Worm (Caenorhabditis elegans) whole organism, L3 larva: ENCODE data around the gene M01H9.10.

Experiments used
- ZK546.5 ChIP-seq: sonication (generic microtip); optimal IDR thresholded peaks from 2 replicates; lab custom pipeline; 2017; ENCODE audit warnings: missing biosample characterization, missing genetic modification characterization
- ama-1 ChIP-seq: fragments of 150-350 bp; optimal IDR thresholded peaks from 2 replicates; lab custom pipeline; 2018
- ceh-9 ChIP-seq: sonication (generic microtip); optimal IDR thresholded peaks from 2 replicates; lab custom pipeline; 2018; ENCODE audit warnings: missing biosample characterization, missing genetic modification characterization
- egl-5 ChIP-seq: fragments of 150-350 bp; optimal IDR thresholded peaks from 2 replicates; lab custom pipeline; 2017; ENCODE audit warnings: missing biosample characterization, missing genetic modification reagents, missing genetic modification characterization, inconsistent platforms
- elt-1 ChIP-seq: fragments of 150-350 bp; optimal IDR thresholded peaks from 2 replicates; lab custom pipeline; 2014; ENCODE audit warnings: missing biosample characterization, missing genetic modification characterization
- elt-2 ChIP-seq: sonication (generic microtip); optimal IDR thresholded peaks from 2 replicates; lab custom pipeline; 2016; ENCODE audit warnings: missing genetic modification reagents, mild to moderate bottlenecking, missing genetic modification characterization, missing compliant biosample characterization
- eor-1 ChIP-seq, 2 experiments: fragments of 150-350 bp; optimal IDR thresholded peaks; 2 replicates each; lab custom pipeline; 2014 to 2018; ENCODE audit warnings: missing biosample characterization in 2 of 2, missing genetic modification characterization in 2 of 2
- fkh-10 ChIP-seq: sonication (generic microtip); optimal IDR thresholded peaks from 2 replicates; lab custom pipeline; 2017; ENCODE audit warnings: missing biosample characterization, missing genetic modification reagents, missing genetic modification characterization
- fos-1 ChIP-seq: fragments of 150-350 bp; optimal IDR thresholded peaks from 2 replicates; lab custom pipeline; 2014; ENCODE audit warnings: missing biosample characterization, missing genetic modification characterization
- hmg-11 ChIP-seq: sonication (generic microtip); optimal IDR thresholded peaks from 2 replicates; lab custom pipeline; 2016; ENCODE audit warnings: missing genetic modification characterization, missing compliant biosample characterization
- jun-1 ChIP-seq: fragments of 150-350 bp; optimal IDR thresholded peaks from 2 replicates; lab custom pipeline; 2014; ENCODE audit warnings: missing biosample characterization, missing genetic modification reagents, missing genetic modification characterization
- lin-15B ChIP-seq: fragments of 150-350 bp; optimal IDR thresholded peaks from 2 replicates; lab custom pipeline; 2014; ENCODE audit warnings: missing biosample characterization, missing genetic modification characterization
- lin-39 ChIP-seq: fragments of 150-350 bp; optimal IDR thresholded peaks from 2 replicates; lab custom pipeline; 2018; ENCODE audit warnings: missing biosample characterization, missing genetic modification reagents, missing genetic modification characterization
- lsy-12 ChIP-seq: sonication (generic microtip); optimal IDR thresholded peaks from 2 replicates; lab custom pipeline; 2016; ENCODE audit warnings: mild to moderate bottlenecking, missing genetic modification characterization, missing compliant biosample characterization
- mdl-1 ChIP-seq: fragments of 150-350 bp; optimal IDR thresholded peaks from 2 replicates; lab custom pipeline; 2014; ENCODE audit warnings: missing biosample characterization, missing genetic modification characterization
- mml-1 ChIP-seq: fragments of 150-350 bp; sonication (generic microtip); optimal IDR thresholded peaks from 3 replicates; lab custom pipeline; 2014; ENCODE audit warnings: missing biosample characterization, missing genetic modification characterization
- nfya-1 ChIP-seq: sonication (generic microtip); optimal IDR thresholded peaks from 2 replicates; lab custom pipeline; 2017; ENCODE audit warnings: missing genetic modification characterization, mild to moderate bottlenecking, missing compliant biosample characterization, antibody characterized with exemption, moderate library complexity; ENCODE audit not compliant: insufficient read depth
- nhr-23 ChIP-seq: fragments of 150-350 bp; optimal IDR thresholded peaks from 2 replicates; lab custom pipeline; 2014; ENCODE audit warnings: missing biosample characterization, missing genetic modification reagents, missing genetic modification characterization
- nhr-25 ChIP-seq: sonication (generic microtip); optimal IDR thresholded peaks from 2 replicates; lab custom pipeline; 2017; ENCODE audit warnings: missing biosample characterization, missing genetic modification characterization
- nhr-43 ChIP-seq: sonication (generic microtip); optimal IDR thresholded peaks from 2 replicates; lab custom pipeline; 2016; ENCODE audit warnings: mild to moderate bottlenecking, missing genetic modification characterization, missing compliant biosample characterization; ENCODE audit not compliant: poor library complexity, severe bottlenecking
- nhr-76 ChIP-seq: fragments of 150-350 bp; sonication (generic microtip); optimal IDR thresholded peaks from 5 replicates; lab custom pipeline; 2014; ENCODE audit warnings: missing biosample characterization, missing genetic modification characterization
- pha-4 ChIP-seq: fragments of 150-350 bp; optimal IDR thresholded peaks from 2 replicates; lab custom pipeline; 2014; ENCODE audit warnings: missing biosample characterization, missing genetic modification reagents, missing genetic modification characterization
- pqm-1 ChIP-seq: fragments of 150-350 bp; optimal IDR thresholded peaks from 2 replicates; lab custom pipeline; 2017; ENCODE audit warnings: missing biosample characterization, missing genetic modification characterization, inconsistent platforms
- snpc-4 ChIP-seq: fragments of 150-350 bp; optimal IDR thresholded peaks from 2 replicates; lab custom pipeline; 2014; ENCODE audit warnings: missing biosample characterization, missing genetic modification characterization
- tbx-2 ChIP-seq: sonication (generic microtip); optimal IDR thresholded peaks from 2 replicates; lab custom pipeline; 2016; ENCODE audit warnings: mild to moderate bottlenecking, missing genetic modification characterization, missing compliant biosample characterization
- unc-62 ChIP-seq: fragments of 150-350 bp; sonication (generic microtip); optimal IDR thresholded peaks from 4 replicates; lab custom pipeline; 2014; ENCODE audit warnings: missing biosample characterization, missing genetic modification reagents, missing genetic modification characterization

M01H9.10 gene

DNA sequence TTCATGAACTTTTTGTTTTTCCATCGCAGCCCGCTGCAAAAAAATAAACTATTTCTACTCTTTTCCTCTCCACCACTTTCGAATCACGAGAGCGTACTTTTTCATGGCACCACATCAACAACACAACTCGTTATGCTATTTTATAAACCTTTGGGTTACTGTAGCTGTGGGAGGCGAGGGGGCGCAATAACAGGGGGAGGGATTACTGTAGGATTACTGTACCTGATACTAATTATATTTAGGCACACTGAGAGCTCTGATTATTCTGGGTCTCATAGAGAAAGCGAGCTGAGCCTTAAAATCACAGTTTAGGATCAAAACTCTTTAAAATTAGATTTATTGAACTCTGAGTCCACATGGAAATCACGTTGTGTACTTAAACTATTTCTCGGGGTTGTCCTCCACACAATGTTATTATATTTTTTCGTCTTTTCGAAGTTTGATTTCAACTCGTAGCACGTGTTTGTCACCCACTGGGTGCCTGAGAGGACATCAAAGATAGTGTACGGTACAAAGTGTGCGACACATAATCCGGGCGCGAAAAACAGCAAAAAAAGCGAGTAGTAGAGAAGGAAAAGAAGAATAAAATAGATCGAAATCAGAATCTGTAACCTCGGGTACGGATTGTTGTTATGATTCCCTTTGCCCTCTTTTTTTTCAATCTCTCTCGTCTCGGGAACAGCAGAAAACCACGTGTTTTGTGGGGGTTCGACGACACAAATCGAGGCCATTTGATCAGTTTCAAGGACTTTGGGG is 7.3 kb downstream of the M01H9.10 start (continued):
- no peak for TF ChIP-seq eor-1 (tag; optimal IDR thresholded peaks at IDR 0.05; lab: Kevin White, UChicago)
- no peak for TF ChIP-seq ZK546.5 (tag; lab: Kevin White, UChicago)
- no peak for TF ChIP-seq lsy-12 (tag; lab: Kevin White, UChicago)
- no peak for TF ChIP-seq tbx-2 (tag; lab: Kevin White, UChicago)
- no peak for TF ChIP-seq mdl-1 (tag; lab: Kevin White, UChicago)

DNA sequence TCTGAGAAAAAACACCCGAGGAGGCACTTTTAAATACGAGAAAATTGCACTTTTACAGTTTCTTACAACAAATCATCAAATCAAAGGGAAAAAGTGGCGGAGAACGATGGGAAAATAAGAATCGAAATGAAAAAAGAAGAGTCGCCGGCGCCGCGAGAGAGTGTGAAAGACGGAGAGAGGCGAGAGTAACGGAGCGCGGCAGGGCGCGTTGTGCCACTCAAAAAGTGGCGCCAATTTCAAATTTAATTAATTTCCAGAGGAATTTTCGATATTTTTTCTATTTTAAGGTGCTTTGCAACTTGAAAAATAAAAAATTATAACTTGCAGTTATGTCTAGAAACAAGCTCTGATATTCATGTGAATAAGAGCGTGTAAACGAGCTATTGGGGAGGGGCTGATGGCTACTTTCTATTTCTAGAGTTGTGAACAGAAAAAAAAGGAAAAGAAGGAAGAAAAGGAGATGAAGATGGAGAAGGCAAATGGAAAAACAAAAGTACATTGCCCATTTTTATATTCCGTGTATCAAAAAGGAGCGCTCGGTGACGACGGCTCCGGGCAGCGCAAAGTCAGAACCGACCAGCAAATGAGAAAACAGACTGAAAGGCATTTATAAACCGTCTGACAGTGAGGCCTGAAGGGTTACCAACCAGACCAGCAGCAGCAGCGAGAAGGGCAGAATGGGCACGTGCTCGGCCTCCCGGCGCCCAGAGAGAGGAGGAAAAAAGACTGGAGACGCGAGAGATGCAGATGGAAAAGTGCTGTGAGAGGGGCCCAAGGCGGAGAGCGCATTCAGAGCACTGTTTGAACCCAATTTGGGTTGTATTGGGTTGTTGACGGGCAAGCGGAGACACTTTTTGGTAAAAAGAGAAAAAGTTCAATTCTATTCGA is 8.8 kb downstream of the M01H9.10 start:
- TF ChIP-seq nfya-1 (tag; lab: Kevin White, UChicago) (peak; percentile 32), pha-4 (tag; lab: Kevin White, UChicago) (peak; percentile 44), hmg-11 (tag; lab: Kevin White, UChicago) (peak; percentile 3), nhr-23 (peak; percentile 12), mdl-1 (tag; lab: Kevin White, UChicago) (peak; percentile 76), lin-15B (tag; lab: Kevin White, UChicago) (peak; percentile 25), pqm-1 (tag; lab: Kevin White, UChicago) (peak; percentile 46), ama-1 (lab: Kevin White, UChicago) (peak; percentile 87), unc-62 (GFP tag; lab: Kevin White, UChicago) (no peak), nhr-25 (tag; lab: Kevin White, UChicago) (no peak), elt-2 (tag; lab: Kevin White, UChicago) (peak; percentile 63)
- TF ChIP-seq, all 47 proteins: peak for 9

DNA sequence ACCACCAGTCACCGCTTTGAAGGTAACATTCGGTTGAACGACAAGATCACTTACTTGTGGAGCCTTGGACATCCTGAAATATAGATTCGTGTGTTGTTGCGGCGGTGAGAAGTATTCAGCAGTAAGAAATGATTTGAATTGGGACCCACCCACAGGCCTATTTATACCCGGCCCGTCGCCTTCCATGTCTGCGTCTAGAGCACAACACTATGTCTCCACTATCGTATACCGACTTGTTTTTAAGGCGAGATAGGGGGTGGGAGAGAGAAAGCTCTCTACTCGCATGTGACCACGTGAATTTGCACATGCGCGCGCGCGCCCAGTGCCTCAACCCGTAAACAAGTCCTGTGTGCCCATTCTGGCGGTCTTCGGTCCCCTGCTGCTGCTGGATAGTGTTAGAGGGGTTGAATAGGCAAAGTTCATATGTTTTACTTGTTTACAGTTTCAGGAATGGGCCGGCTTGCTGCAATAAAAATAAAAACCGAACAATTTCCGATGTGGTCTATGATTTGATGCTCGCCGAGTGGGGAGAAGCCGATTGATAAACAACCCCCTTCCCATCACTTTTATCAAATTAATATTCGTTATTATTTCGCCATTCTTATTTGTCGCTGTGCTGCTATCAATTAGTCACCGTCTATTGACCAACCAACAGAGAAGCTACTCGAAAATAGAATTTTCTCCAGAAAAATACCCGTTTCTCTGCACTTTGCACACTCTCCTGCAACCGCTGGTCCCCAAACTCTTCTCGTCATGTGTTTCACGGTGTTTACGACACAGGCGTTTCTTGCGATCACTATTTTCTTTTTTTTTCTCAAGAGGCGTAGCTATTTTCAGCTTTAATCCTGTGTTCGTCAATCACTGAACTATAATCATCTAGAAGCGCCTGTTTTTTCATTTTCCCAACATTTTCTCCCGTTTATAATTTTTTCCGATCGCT is 9.9 kb downstream of the M01H9.10 start:
- TF ChIP-seq jun-1 (tag; lab: Kevin White, UChicago) (peak; percentile 11), nfya-1 (tag; lab: Kevin White, UChicago) (peak; percentile 74), unc-62 (GFP tag; lab: Kevin White, UChicago) (no peak), pqm-1 (tag; lab: Kevin White, UChicago) (peak; percentile 17), fkh-10 (GFP tag; lab: Kevin White, UChicago) (peak; percentile 88), mdl-1 (tag; lab: Kevin White, UChicago) (peak; percentile 83), fos-1 (tag; lab: Kevin White, UChicago) (no peak), elt-1 (tag; lab: Kevin White, UChicago) (no peak), hmg-11 (tag; lab: Kevin White, UChicago) (peak; percentile 34), ceh-9 (no peak), lin-39 (peak; percentile 98), snpc-4 (tag; lab: Kevin White, UChicago) (peak; percentile 52), ama-1 (lab: Kevin White, UChicago) (peak; percentile 82), elt-2 (tag; lab: Kevin White, UChicago) (peak; percentile 69), mml-1 (tag; lab: Kevin White, UChicago) (peak; percentile 70), nhr-43 (tag; lab: Kevin White, UChicago) (peak; percentile 21), egl-5 (tag; lab: Kevin White, UChicago) (peak; percentile 25), pha-4 (tag; lab: Kevin White, UChicago) (peak; percentile 88), lsy-12 (tag; lab: Kevin White, UChicago) (peak; percentile 50)

DNA sequence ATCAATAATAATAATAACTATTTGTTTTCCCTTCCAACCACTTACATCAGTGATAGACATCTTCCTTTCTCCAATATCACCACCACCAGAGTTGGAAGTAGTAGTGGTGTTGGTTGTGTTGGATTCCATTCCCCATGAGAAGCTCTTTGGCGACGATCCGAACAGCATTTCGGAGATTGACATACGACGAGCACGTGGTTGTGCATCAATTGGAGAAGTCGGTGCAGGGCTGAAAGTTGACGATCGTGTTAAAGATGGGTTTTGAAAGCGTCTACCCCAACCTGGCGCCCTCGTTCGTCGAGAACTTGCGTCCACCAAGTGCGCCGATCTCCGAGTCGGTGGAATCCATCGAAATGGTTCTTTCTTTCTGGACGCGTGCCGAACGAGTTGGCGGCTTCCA is 10.9 kb downstream of the M01H9.10 start:
- no peak for TF ChIP-seq nhr-76 (tag; lab: Kevin White, UChicago)
